Worm (Caenorhabditis elegans): ENCODE results near the gene unc-24.

Gene unc-24

DNA sequence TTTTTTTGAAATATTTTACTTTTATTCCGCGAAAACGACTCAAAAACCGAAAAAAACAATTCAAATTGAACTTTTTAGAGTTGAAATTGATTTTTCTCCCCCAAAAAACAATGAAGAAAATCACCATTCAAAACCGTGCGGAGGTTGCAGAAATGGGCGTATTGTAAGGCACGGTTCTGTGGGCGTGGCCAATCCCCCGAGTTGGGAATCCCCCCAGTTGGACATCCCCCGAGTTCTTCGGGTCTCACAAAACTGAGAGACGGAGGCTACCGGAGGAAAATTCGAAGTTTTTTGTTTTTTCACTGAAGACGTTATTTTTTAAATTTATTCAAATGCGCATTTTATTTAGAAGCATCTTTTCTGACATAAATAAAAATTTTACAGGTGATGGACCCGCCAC, 31.4 kb upstream of the unc-24 start, which contains the start of gene mcm-3AP:
Gene mcm-3AP, plus strand, starts transcription at position 383 of the 400 bp plus-strand sequence.
- peak; percentile 48 for TF ChIP-seq unc-55 (GFP tag; optimal IDR thresholded peaks at IDR 0.05)
- TF ChIP-seq F13H6.1 (tag; optimal IDR thresholded peaks at IDR 0.05): peak; percentile 8
- peak; percentile 2 for TF ChIP-seq C34F6.9 (tag; optimal IDR thresholded peaks at IDR 0.05)
- peak in 1 of 2 experiments; percentile 63 for TF ChIP-seq lsy-2 (tag; optimal IDR thresholded peaks at IDR 0.05)

DNA sequence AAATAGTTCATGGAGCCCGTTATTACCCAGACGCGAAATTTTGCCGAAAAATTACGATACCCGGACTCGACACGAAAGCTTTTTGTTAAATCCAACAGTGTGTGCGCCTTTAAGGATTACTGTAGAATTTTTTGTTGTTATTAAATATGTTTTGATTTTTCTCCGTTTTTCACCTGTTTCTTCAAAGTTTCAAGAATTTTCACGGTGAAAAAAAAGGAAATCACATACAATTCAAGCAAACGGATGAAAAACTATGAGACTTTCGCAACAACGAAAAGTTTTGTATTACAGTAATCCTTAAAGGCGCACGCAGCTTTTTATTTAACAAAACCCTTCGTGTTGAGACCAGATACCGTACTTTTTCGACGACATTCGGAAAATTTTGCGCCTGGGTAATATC, 25.7 kb upstream of the unc-24 start:
- TF ChIP-seq ama-1 (optimal IDR thresholded peaks at IDR 0.05): no peak

DNA sequence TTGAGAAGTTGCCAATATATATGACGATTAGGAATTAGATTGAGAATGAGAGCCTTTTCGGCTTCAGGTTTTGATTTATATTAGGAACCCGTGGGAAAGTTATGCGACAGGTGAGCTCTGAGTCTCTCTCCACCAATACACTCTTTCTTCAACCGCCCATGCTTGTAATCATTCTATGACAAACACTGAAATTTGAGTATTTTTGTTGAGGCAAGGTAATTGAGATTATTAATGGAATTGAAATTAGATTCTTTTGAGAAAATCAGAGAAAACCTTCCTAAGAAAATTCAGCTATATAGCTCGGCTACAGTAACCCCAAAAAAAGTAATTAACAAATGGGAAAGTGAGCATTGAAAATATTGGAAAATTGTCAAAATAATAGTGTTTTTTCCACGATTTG, 23.8 kb upstream of the unc-24 start, which contains the start of gene ceh-19:
Gene ceh-19, minus strand, starts transcription at position 101 of the 400 bp plus-strand sequence.
- TF ChIP-seq peb-1 (tag; optimal IDR thresholded peaks at IDR 0.05) (no peak), ztf-1 (GFP tag; conservative IDR thresholded peaks at IDR 0.05) (no peak), lin-11 (tag; optimal IDR thresholded peaks at IDR 0.05) (no peak), nhr-25 (tag; optimal IDR thresholded peaks at IDR 0.05) (no peak), snpc-4 (tag; optimal IDR thresholded peaks at IDR 0.05) (no peak), unc-62 (GFP tag; optimal IDR thresholded peaks at IDR 0.05) (no peak), F13H6.1 (tag; optimal IDR thresholded peaks at IDR 0.05) (no peak), lin-13 (GFP tag; optimal IDR thresholded peaks at IDR 0.05) (no peak), nhr-21 (tag; optimal IDR thresholded peaks at IDR 0.05) (no peak), fos-1 (tag; optimal IDR thresholded peaks at IDR 0.05) (no peak), egl-27 (tag; optimal IDR thresholded peaks at IDR 0.05) (no peak), sma-9 (GFP tag; optimal IDR thresholded peaks at IDR 0.05) (no peak), sma-9 (tag; optimal IDR thresholded peaks at IDR 0.05) (no peak), blmp-1 (tag; optimal IDR thresholded peaks at IDR 0.05; ENCODE audit: insufficient read depth) (no peak), nhr-129 (tag; optimal IDR thresholded peaks at IDR 0.05) (no peak)

DNA sequence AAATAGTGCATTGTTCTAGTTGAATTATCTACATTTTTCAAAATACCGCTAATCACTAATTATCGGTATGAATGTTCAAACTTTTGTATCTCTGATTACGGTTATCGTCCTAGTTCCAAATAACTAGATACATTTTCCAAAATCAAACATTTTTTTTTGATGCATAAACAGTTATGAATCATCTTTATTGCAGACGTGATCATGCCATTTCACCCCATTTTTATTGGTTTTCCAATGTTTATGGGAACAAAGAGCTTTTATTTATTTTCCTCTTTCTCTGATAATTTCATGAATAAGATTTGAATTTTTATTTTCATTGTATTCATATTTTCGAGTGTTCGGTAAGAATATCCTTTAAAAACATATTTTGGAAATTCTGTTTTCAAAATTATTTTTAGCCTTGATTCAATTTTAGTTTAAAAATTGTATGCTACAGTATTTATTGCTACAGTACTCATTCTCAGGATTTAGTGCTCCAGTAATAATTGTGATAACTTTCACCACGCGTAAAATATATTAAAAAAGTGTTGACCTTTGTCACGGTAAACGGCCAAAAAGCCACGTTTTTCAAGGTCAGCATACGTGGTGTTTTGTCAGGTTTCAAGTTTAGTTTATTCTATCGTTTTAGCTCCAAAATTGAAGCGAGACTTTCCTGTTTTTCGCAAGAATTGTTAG, 22.9 kb upstream of the unc-24 start, which contains the start of gene csr-1:
Gene csr-1, plus strand, starts transcription at position 625 of the 675 bp plus-strand sequence.
- TF ChIP-seq lin-39 (tag; optimal IDR thresholded peaks at IDR 0.05) (no peak), nhr-129 (tag; optimal IDR thresholded peaks at IDR 0.05) (no peak), unc-62 (GFP tag; optimal IDR thresholded peaks at IDR 0.05) (no peak), skn-1 (tag; optimal IDR thresholded peaks at IDR 0.05) (no peak), Y55F3AM.14 (GFP tag; optimal IDR thresholded peaks at IDR 0.05) (no peak), lin-11 (tag; optimal IDR thresholded peaks at IDR 0.05) (no peak), fos-1 (tag; optimal IDR thresholded peaks at IDR 0.05) (no peak), peb-1 (tag; optimal IDR thresholded peaks at IDR 0.05) (no peak), elt-1 (tag; optimal IDR thresholded peaks at IDR 0.05) (no peak), nhr-23 (tag; optimal IDR thresholded peaks at IDR 0.05) (no peak), nhr-77 (tag; optimal IDR thresholded peaks at IDR 0.05) (no peak), sem-4 (tag; optimal IDR thresholded peaks at IDR 0.05) (no peak), nhr-6 (tag; optimal IDR thresholded peaks at IDR 0.05) (no peak), unc-39 (tag; optimal IDR thresholded peaks at IDR 0.05) (no peak)

DNA sequence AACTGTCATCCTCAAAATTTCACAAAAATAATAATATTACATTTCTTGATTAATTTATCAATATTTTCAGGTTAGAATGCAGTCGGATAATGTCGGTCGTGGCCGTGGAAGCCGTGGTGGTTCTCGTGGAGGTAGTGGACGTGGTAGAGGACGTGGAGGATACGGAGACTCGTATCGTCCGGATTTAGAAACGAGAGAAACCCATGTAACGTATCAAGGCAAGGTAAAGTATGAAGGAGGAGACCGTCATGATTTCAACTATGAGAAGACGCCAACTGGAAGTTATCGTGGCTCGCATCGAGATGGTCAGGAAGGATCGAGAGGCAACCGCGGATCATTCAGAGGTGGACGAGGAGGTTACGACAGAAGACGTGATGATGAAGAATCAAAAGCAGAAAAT, 22.2 kb upstream of the unc-24 start, which contains the start of gene frpr-10:
Gene frpr-10, plus strand, starts transcription at position 301 of the 400 bp plus-strand sequence.
- no peak for TF ChIP-seq fos-1 (tag; optimal IDR thresholded peaks at IDR 0.05)
- no peak for TF ChIP-seq peb-1 (tag; optimal IDR thresholded peaks at IDR 0.05)
- no peak for TF ChIP-seq C34F6.9 (tag; optimal IDR thresholded peaks at IDR 0.05)
- no peak for TF ChIP-seq unc-39 (tag; optimal IDR thresholded peaks at IDR 0.05)
- no peak for TF ChIP-seq nhr-25 (tag; optimal IDR thresholded peaks at IDR 0.05)
- no peak for TF ChIP-seq sem-4 (tag; optimal IDR thresholded peaks at IDR 0.05)
- TF ChIP-seq lsy-2 (tag; optimal IDR thresholded peaks at IDR 0.05): no peak
- TF ChIP-seq nhr-11 (tag; optimal IDR thresholded peaks at IDR 0.05): no peak
- no peak for TF ChIP-seq nhr-129 (tag; optimal IDR thresholded peaks at IDR 0.05)
- no peak for TF ChIP-seq lin-11 (tag; optimal IDR thresholded peaks at IDR 0.05)
- TF ChIP-seq nhr-237 (tag; optimal IDR thresholded peaks at IDR 0.05): no peak
- TF ChIP-seq alr-1 (tag; optimal IDR thresholded peaks at IDR 0.05): no peak

DNA sequence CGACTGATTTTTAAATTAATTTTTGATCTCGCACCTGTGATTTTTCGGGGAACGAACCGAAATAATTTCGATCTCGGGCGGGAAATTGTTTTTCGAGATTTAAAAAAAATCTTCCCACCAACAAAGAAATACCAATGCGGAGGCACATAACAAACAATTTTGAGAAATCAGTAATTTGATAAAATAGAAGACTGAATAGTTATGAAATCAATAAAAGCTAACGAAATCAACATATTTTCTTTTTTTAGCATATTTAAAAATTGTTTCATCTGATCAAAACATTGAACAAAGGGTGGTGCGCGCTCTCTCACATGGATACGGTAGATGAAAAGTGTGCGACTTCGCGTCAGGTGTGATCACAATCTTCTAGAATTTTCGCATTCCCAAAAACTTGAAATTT, 21.6 kb upstream of the unc-24 start:
- TF ChIP-seq nhr-11 (tag; optimal IDR thresholded peaks at IDR 0.05): no peak
- TF ChIP-seq nhr-12 (tag; optimal IDR thresholded peaks at IDR 0.05): no peak
- TF ChIP-seq peb-1 (tag; optimal IDR thresholded peaks at IDR 0.05): no peak
- TF ChIP-seq nhr-23 (tag; optimal IDR thresholded peaks at IDR 0.05): no peak
- TF ChIP-seq mbf-1 (tag; optimal IDR thresholded peaks at IDR 0.05): no peak
- TF ChIP-seq blmp-1 (tag; optimal IDR thresholded peaks at IDR 0.05; ENCODE audit: insufficient read depth): no peak
- TF ChIP-seq C34F6.9 (tag; optimal IDR thresholded peaks at IDR 0.05): no peak
- TF ChIP-seq snpc-4 (tag; optimal IDR thresholded peaks at IDR 0.05): no peak

All from whole organism, L2 larva.